Worm (Caenorhabditis elegans) whole organism, dauer: ENCODE measurements around the gene sru-3.

Source experiments
- unc-62 ChIP-seq: sonication (generic microtip); optimal IDR thresholded peaks from 2 replicates; lab custom pipeline; 2017; ENCODE audit warnings: missing biosample characterization, missing genetic modification reagents, missing genetic modification characterization

The sru-3 gene

DNA sequence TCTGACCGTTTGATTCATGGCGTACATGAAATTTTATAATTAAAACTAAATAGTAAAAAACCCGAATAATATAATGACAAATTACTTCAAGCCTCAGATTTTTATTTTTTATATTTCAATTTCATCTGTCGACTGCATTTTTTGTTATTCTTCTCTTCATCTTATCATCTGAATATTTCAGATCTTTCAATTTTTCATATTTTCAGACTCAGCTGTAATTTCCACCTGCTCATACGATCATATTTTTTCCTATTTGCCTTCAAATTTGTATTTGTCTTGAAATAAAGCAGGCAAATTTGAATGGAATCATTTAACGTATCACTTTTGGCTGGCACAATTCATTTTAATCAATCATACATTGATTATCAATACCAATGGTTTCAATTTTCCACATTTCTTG is 1.7 kb downstream of the sru-3 start, which contains the start of gene sru-4:
sru-4 (plus strand) TSS at position 301 of the 400 bp plus-strand sequence.
- TF ChIP-seq unc-62 (GFP tag; lab: Kevin White, UChicago) = no peak

DNA sequence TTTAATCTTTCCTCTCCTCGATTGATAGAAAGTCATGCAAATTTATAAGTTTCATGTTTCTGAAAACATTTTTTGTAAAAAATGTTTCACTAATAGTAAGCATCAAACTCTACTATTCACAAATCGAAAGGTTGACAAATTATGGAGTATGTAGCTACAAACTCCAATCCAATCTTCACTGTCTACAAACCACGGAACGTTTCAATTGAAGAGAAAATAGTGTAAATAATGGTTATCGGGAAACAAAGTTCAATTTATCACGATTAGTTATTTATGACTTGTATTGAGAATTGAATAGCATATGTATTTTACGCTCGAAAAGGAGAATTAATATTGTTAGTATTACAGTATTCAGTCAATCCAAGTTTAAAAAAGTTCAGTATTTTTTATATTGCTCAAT is 3.2 kb downstream of the sru-3 start:
- TF ChIP-seq unc-62 (GFP tag; lab: Kevin White, UChicago) = no peak

ce11 chrIV:9500100-9500499 is 3.7 kb downstream of the sru-3 start, which contains the start of gene ugt-21:
Gene ugt-21, plus strand, starts transcription at chrIV:9500311.
- TF ChIP-seq unc-62 (GFP tag; lab: Kevin White, UChicago) = no peak

ce11 chrIV:9506251-9506650 is 9.8 kb downstream of the sru-3 start, which contains the start of gene ttr-9:
Gene ttr-9, minus strand, starts transcription at chrIV:9506351.
- no peak for TF ChIP-seq unc-62 (GFP tag; lab: Kevin White, UChicago)

- no peak for TF ChIP-seq unc-62 (GFP tag; lab: Kevin White, UChicago)
Observed at ce11 chrIV:9508612-9509011, 12.2 kb downstream of the sru-3 start, which contains the start of gene ethe-1. Gene ethe-1, minus strand, starts transcription at chrIV:9508761.

- TF ChIP-seq unc-62 (GFP tag; lab: Kevin White, UChicago) = no peak
Observed at ce11 chrIV:9510439-9510838, 14.0 kb downstream of the sru-3 start, which contains the start of gene C33A12.4. Gene C33A12.4, minus strand, starts transcription at chrIV:9510569.

DNA sequence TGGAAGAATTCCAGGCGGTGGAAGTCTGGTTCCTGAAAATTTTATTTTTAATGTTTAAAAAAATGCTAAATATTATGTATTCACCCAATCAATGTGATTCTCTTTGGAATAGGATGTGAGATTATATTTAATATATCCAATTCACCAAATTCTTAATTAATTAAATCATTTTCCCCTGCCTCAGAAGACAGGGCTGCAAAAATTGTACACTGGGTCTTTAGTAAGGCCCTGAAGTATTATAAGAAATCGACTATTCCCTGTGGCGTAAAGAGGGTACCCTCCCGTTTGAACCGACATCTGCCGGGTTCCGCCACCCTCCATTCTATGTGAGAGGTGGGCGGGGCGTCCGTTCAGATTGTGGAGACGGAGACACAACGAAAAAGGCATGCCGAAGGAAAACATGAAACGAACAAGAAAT is 14.8 kb downstream of the sru-3 start:
- no peak for TF ChIP-seq unc-62 (GFP tag; lab: Kevin White, UChicago)

DNA sequence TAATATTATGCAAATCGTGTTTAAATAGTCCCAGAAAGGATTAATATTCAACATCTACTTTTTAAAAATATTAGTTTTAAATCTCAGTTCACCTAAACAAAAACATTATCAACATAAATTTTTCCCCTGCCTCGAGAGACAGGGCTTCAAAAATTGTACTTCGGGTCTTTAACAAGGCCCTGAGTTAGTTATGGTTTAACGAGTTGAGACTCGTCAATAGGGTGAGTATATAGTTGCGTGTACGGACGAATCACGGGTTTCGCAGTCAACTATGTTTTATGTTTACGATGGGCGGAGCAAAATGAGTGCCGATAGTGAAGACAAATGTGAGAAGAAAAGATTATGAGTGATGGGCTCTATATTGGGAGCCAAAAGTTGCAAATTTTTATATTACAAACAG is 15.2 kb downstream of the sru-3 start:
- TF ChIP-seq unc-62 (GFP tag; lab: Kevin White, UChicago) = no peak

DNA sequence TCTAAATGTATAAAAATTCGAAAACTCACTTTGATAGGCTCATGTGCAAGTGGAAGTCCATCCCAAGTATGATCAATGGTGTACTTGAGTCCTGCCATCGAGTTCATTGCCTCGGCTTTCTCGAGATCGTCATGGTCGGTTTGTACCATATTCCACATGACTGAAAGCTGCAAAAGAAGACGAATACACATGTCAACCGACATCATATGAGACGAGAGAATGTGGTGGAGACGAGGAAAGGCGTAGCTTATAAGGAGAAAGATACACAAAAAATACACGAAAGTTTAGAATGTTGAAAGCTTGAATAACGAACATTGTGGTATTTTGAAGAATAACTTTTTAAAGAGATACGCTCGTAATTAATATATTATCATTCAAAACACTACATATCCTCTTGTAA is 16.4 kb downstream of the sru-3 start, which contains the start of gene C33A12.3:
C33A12.3 (minus strand) TSS at position 167 of the 400 bp plus-strand sequence.
- no peak for TF ChIP-seq unc-62 (GFP tag; lab: Kevin White, UChicago)

- no peak for TF ChIP-seq unc-62 (GFP tag; lab: Kevin White, UChicago)
Observed at ce11 chrIV:9513360-9513777, 17.0 kb downstream of the sru-3 start.

ce11 chrIV:9514132-9514531 is 17.7 kb downstream of the sru-3 start:
- TF ChIP-seq unc-62 (GFP tag; lab: Kevin White, UChicago) = no peak

ce11 chrIV:9516831-9517230 is 20.4 kb downstream of the sru-3 start, which contains the start of gene C33A12.19:
Gene C33A12.19, plus strand, starts transcription at chrIV:9516999.
- TF ChIP-seq unc-62 (GFP tag; lab: Kevin White, UChicago) = no peak

ce11 chrIV:9518608-9519007 is 22.2 kb downstream of the sru-3 start, which contains the start of gene nlp-35:
Gene nlp-35, minus strand, starts transcription at chrIV:9518926.
- TF ChIP-seq unc-62 (GFP tag; lab: Kevin White, UChicago) = no peak

DNA sequence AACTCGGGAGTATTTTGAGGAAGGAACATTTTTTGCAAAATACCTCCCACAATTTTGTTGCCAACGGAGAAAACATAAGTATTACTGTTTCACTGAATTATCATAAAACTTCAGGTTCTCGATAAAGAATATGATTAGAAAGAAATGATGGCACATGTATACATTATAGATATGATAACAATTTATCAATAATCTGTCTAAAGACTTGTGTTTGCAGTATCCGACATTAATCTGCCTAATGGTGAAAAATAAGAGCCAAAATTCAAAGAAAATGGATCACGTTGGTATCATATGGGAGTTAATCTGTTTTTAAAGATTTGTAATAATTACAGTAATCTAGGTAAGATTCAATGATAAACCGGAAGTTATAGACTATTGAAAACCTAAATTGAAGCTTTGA is 24.2 kb downstream of the sru-3 start:
- no peak for TF ChIP-seq unc-62 (GFP tag; lab: Kevin White, UChicago)

DNA sequence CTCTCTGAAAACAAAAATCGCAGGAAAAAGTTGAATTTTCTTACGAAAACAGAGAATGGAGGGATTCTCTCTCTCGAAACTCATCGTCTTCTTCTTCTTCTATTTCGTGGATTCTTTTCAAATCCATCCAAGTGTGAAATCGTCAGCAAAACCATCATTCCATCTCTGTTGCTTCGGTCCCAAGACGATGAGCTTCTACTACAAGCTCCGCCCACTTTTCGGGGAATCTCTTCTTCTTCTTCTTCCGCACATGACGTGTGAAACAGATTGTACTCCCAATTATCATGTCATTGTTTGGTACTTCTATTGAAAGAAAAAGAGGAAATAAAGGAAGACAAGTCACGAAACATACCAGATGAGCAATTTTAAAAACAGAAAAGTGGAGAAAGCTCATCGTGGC is 26.7 kb downstream of the sru-3 start:
- TF ChIP-seq unc-62 (GFP tag; lab: Kevin White, UChicago) = no peak

DNA sequence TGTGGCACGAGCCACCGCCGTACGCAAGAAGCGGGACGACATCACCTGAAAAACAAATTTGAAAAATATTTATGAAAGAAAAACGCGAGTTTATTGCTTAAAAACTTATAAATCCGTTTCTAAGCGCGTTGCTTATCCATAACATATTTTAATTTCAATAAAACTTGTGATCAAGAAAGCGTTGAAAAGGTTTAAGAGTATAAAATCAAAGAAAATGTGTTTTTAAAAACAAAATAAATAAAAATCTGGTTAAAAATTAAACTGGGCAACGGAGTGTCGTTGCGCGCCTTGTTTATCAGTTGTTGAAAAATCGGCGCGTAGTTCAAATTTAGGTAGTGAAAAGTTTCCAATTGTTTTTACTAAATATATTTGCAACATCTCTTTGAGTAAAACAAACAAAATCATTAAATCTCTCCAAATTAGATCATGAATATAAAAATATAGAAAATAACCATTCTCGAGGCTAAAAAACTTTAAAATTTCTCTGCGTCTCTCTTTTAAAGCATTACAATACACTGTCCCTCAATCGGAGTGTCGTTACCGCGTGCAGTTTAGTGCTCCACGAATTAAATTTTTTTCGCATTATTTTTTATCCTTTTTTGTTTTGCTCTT is 28.5 kb downstream of the sru-3 start, which contains the start of gene ndua-5:
ndua-5 (minus strand) TSS at position 51 of the 612 bp plus-strand sequence.
- no peak for TF ChIP-seq unc-62 (GFP tag; lab: Kevin White, UChicago)
